Worm (Caenorhabditis elegans): ENCODE data around the gene ptr-14.

ptr-14 gene

DNA sequence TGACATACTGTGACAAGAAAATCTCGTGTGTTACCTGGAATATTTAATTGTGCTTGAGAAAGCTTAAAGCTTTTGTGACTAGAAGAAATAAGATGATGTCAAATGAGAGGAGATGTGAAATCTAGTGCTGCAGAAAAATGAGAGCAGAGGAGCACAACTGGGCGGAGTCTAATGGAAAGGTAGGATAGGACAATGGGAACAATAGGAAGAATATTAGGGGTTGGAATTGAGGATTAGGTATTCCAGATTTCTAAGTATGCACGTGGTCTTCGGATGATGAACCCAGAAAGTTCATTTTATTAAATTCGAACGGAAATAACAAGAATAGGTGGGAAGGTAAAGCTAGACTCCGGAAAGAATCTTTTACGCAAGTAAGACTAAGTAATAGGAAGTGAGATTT lies 21.7 kb upstream of the ptr-14 start, which contains the start of gene C43F9.7:
Gene C43F9.7, minus strand, starts transcription at position 101 of the 400 bp plus-strand sequence.
- TF ChIP-seq ceh-82 (tag; optimal IDR thresholded peaks at IDR 0.05) (no peak), lin-14 (GFP tag; optimal IDR thresholded peaks at IDR 0.05) (no peak), egl-13 (tag; optimal IDR thresholded peaks at IDR 0.05) (no peak), dsc-1 (tag; optimal IDR thresholded peaks at IDR 0.05) (peak; percentile 24)

DNA sequence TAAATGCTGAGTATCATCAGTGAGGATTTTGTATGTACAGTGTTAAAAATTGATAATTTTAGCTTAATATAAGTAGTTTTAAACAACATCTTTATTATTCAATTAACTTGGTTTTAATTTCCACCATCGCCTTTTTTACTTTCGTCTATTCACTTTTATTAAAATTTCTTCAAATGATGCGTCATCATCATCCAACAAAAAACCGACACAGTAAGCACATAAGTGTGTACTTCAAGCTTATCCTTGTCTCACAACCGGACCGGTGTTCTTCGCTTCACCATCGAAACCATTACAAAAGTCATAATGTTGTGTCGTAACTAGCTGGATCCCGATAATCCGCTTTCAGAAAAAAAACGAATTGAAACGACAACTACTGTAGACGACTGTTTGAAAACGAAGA lies 18.7 kb upstream of the ptr-14 start, which contains the start of gene C43F9.11:
Gene C43F9.11, plus strand, starts transcription at position 301 of the 400 bp plus-strand sequence.
- no peak for TF ChIP-seq lin-13 (GFP tag; optimal IDR thresholded peaks at IDR 0.05)
- no peak for TF ChIP-seq pqm-1 (tag; optimal IDR thresholded peaks at IDR 0.05)
- no peak for TF ChIP-seq unc-86 (tag; optimal IDR thresholded peaks at IDR 0.05)
- TF ChIP-seq rnt-1 (tag; optimal IDR thresholded peaks at IDR 0.05) = no peak
- no peak for TF ChIP-seq snu-23 (GFP tag; optimal IDR thresholded peaks at IDR 0.05)
- no peak for TF ChIP-seq nhr-77 (tag; optimal IDR thresholded peaks at IDR 0.05)
- TF ChIP-seq ztf-4 (tag; optimal IDR thresholded peaks at IDR 0.05) = no peak
- TF ChIP-seq skn-1 (tag; optimal IDR thresholded peaks at IDR 0.05) = no peak
- TF ChIP-seq ceh-90 (tag; optimal IDR thresholded peaks at IDR 0.05) = no peak
- no peak for TF ChIP-seq hlh-4 (tag; optimal IDR thresholded peaks at IDR 0.05)
- no peak for TF ChIP-seq ets-5 (GFP tag; IDR thresholded peaks at IDR 0.05)
- no peak for TF ChIP-seq swsn-7 (tag; optimal IDR thresholded peaks at IDR 0.05)
- no peak for TF ChIP-seq mep-1 (tag; optimal IDR thresholded peaks at IDR 0.05)
- no peak for TF ChIP-seq unc-130 (tag; optimal IDR thresholded peaks at IDR 0.05)
- TF ChIP-seq hlh-17 (GFP tag; optimal IDR thresholded peaks at IDR 0.05; ENCODE audit: borderline replicate concordance) = no peak
- no peak for TF ChIP-seq lin-14 (GFP tag; optimal IDR thresholded peaks at IDR 0.05)
- TF ChIP-seq ceh-8 (GFP tag; optimal IDR thresholded peaks at IDR 0.05) = no peak
- TF ChIP-seq unc-98 (GFP tag; IDR thresholded peaks at IDR 0.05) = no peak

DNA sequence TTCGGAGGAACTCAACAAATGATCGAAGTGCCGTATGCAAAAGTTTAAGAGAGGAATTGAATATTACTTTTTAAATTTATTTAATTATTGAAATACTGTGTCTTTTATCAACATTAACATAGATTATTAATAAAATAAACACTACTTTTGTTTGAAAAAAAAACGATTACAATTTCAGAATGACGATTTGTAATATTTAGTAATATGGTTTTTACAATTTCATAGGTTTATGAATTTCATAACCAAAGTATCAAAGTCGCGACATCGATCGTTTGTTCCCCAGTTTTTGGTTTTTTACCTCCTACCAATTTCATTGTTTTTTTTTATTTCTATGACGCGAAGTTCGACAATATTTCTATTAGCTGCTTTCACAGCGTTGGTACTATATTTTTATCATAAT lies 15.2 kb upstream of the ptr-14 start, which contains the start of gene R09H10.1:
Gene R09H10.1, plus strand, starts transcription at position 301 of the 400 bp plus-strand sequence.
- TF ChIP-seq F16B12.6 (tag; optimal IDR thresholded peaks at IDR 0.05) (no peak), mef-2 (tag; optimal IDR thresholded peaks at IDR 0.05) (no peak), hlh-4 (tag; optimal IDR thresholded peaks at IDR 0.05) (no peak), lin-39 (tag; optimal IDR thresholded peaks at IDR 0.05) (no peak), fos-1 (tag; optimal IDR thresholded peaks at IDR 0.05) (no peak), ceh-63 (GFP tag; optimal IDR thresholded peaks at IDR 0.05) (no peak), ceh-8 (GFP tag; optimal IDR thresholded peaks at IDR 0.05) (no peak), snpc-4 (tag; optimal IDR thresholded peaks at IDR 0.05) (no peak), sup-37 (GFP tag; optimal IDR thresholded peaks at IDR 0.05) (no peak), vab-15 (tag; optimal IDR thresholded peaks at IDR 0.05) (no peak), pag-3 (tag; optimal IDR thresholded peaks at IDR 0.05; ENCODE audit: borderline replicate concordance, insufficient read depth) (no peak)

DNA sequence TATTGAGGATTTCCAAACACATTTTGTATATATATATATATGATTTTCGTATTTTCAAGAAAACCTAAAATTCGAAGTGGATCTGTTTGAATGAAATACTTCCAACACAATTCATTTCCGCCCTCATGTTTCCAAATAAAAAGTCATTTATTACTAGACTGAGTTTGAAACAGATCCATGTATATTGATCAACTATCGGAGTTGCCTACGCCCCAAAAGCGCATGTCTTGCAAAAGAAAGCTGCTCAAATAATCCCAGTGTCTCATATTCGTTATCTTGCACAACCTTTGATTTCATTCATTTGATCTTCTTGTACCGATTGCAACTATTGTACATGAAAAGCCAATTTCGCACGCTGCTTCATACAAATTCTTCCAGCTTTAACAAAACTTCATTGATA lies 12.6 kb upstream of the ptr-14 start, which contains the start of gene R09H10.2:
Gene R09H10.2, plus strand, starts transcription at position 301 of the 400 bp plus-strand sequence.
- TF ChIP-seq skn-1 (tag; optimal IDR thresholded peaks at IDR 0.05) = no peak
- TF ChIP-seq nhr-77 (tag; optimal IDR thresholded peaks at IDR 0.05) = no peak
- TF ChIP-seq unc-98 (GFP tag; IDR thresholded peaks at IDR 0.05) = no peak
- TF ChIP-seq lin-14 (GFP tag; optimal IDR thresholded peaks at IDR 0.05) = no peak
- no peak for TF ChIP-seq elt-3 (tag; optimal IDR thresholded peaks at IDR 0.05)
- TF ChIP-seq elt-2 (tag; optimal IDR thresholded peaks at IDR 0.05) = no peak
- TF ChIP-seq dsc-1 (tag; optimal IDR thresholded peaks at IDR 0.05) = no peak
- TF ChIP-seq ztf-4 (tag; optimal IDR thresholded peaks at IDR 0.05) = no peak
- no peak for TF ChIP-seq mep-1 (tag; optimal IDR thresholded peaks at IDR 0.05)
- no peak for TF ChIP-seq dpl-1 (GFP tag; optimal IDR thresholded peaks at IDR 0.05)

DNA sequence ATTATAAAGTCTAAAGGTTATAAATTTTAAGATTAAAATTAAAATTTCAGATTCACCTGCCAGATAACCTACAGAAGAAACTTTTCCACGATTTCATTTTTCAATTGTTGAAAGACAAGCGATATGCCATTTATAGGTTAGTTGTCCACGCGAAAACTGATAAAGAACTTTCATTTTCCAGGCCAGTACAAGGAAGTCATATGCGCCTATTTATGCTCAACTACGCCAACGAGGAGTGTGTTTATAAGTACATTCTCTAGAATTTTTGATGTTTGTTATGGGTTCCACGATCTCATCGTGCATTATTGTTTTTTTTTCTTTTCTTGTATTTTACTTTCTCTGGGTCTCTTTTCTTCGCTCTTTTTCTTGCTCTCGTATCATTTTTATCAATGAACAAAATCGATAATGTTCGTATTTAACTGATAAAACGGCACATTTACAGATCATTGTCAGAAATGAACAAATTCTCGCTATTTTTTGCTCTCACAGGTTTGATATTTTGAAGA lies 8.6 kb upstream of the ptr-14 start, which contains the start of gene R09H10.3:
Gene R09H10.3, plus strand, starts transcription at position 456 of the 506 bp plus-strand sequence.
- no peak for TF ChIP-seq C34B4.2 (tag; optimal IDR thresholded peaks at IDR 0.05)
- peak; percentile 52 for TF ChIP-seq elt-2 (tag; optimal IDR thresholded peaks at IDR 0.05)
- no peak for TF ChIP-seq efl-1 (optimal IDR thresholded peaks at IDR 0.05)
- TF ChIP-seq efl-1 (GFP tag; optimal IDR thresholded peaks at IDR 0.05 in 1 of 2) = peak in 1 of 2 experiments; percentile 17
